Worm (Caenorhabditis elegans): ENCODE measurements around the gene Y41G9A.5.

Y41G9A.5 gene

ce11 chrX:2946508-2947005 is at the start of gene Y41G9A.5, which contains the start of gene Y41G9A.10:
Y41G9A.5 (plus strand) TSS chrX:2946667.
Y41G9A.10 (minus strand) TSS chrX:2946558.
- no peak for TF ChIP-seq dao-5 (tag; optimal IDR thresholded peaks at IDR 0.05)

ce11 chrX:2898256-2898655 is 48.2 kb upstream of the Y41G9A.5 start, which contains the start of gene F52B10.3:
F52B10.3 (minus strand) TSS chrX:2898356.
- TF ChIP-seq W03F9.2 (tag; optimal IDR thresholded peaks at IDR 0.05) (no peak), him-1 (tag; optimal IDR thresholded peaks at IDR 0.05) (no peak), dao-5 (tag; optimal IDR thresholded peaks at IDR 0.05) (no peak)

- TF ChIP-seq him-1 (tag; optimal IDR thresholded peaks at IDR 0.05): no peak
- TF ChIP-seq dao-5 (tag; optimal IDR thresholded peaks at IDR 0.05): no peak
- no peak for TF ChIP-seq W03F9.2 (tag; optimal IDR thresholded peaks at IDR 0.05)
Measured at ce11 chrX:2900897-2901496, 45.5 kb upstream of the Y41G9A.5 start.

- no peak for TF ChIP-seq dao-5 (tag; optimal IDR thresholded peaks at IDR 0.05)
- TF ChIP-seq W03F9.2 (tag; optimal IDR thresholded peaks at IDR 0.05): no peak
- no peak for TF ChIP-seq him-1 (tag; optimal IDR thresholded peaks at IDR 0.05)
Measured at ce11 chrX:2902854-2903253, 43.6 kb upstream of the Y41G9A.5 start.

ce11 chrX:2903715-2904419 is 42.6 kb upstream of the Y41G9A.5 start:
- TF ChIP-seq W03F9.2 (tag; optimal IDR thresholded peaks at IDR 0.05) (no peak), dao-5 (tag; optimal IDR thresholded peaks at IDR 0.05) (no peak), him-1 (tag; optimal IDR thresholded peaks at IDR 0.05) (no peak)

- TF ChIP-seq dao-5 (tag; optimal IDR thresholded peaks at IDR 0.05): no peak
- TF ChIP-seq W03F9.2 (tag; optimal IDR thresholded peaks at IDR 0.05): no peak
- TF ChIP-seq him-1 (tag; optimal IDR thresholded peaks at IDR 0.05): no peak
Measured at ce11 chrX:2906062-2906732, 40.3 kb upstream of the Y41G9A.5 start.

- TF ChIP-seq him-1 (tag; optimal IDR thresholded peaks at IDR 0.05) (no peak), W03F9.2 (tag; optimal IDR thresholded peaks at IDR 0.05) (no peak), dao-5 (tag; optimal IDR thresholded peaks at IDR 0.05) (no peak)
Measured at ce11 chrX:2907296-2907873, 39.1 kb upstream of the Y41G9A.5 start.

- TF ChIP-seq him-1 (tag; optimal IDR thresholded peaks at IDR 0.05): no peak
- TF ChIP-seq dao-5 (tag; optimal IDR thresholded peaks at IDR 0.05): no peak
- no peak for TF ChIP-seq W03F9.2 (tag; optimal IDR thresholded peaks at IDR 0.05)
Measured at ce11 chrX:2909227-2909626, 37.2 kb upstream of the Y41G9A.5 start, which contains the start of gene nmy-1. nmy-1 (plus strand) TSS chrX:2909527.

ce11 chrX:2912689-2913088 is 33.8 kb upstream of the Y41G9A.5 start:
- TF ChIP-seq him-1 (tag; optimal IDR thresholded peaks at IDR 0.05) (no peak), dao-5 (tag; optimal IDR thresholded peaks at IDR 0.05) (no peak), W03F9.2 (tag; optimal IDR thresholded peaks at IDR 0.05) (no peak)

- TF ChIP-seq W03F9.2 (tag; optimal IDR thresholded peaks at IDR 0.05) (no peak), him-1 (tag; optimal IDR thresholded peaks at IDR 0.05) (no peak), dao-5 (tag; optimal IDR thresholded peaks at IDR 0.05) (no peak)
Measured at ce11 chrX:2919488-2919887, 27.0 kb upstream of the Y41G9A.5 start.

ce11 chrX:2920456-2920855 is 26.0 kb upstream of the Y41G9A.5 start:
- TF ChIP-seq dao-5 (tag; optimal IDR thresholded peaks at IDR 0.05): no peak
- no peak for TF ChIP-seq him-1 (tag; optimal IDR thresholded peaks at IDR 0.05)

- TF ChIP-seq dao-5 (tag; optimal IDR thresholded peaks at IDR 0.05) (no peak), him-1 (tag; optimal IDR thresholded peaks at IDR 0.05) (no peak), W03F9.2 (tag; optimal IDR thresholded peaks at IDR 0.05) (no peak)
Measured at ce11 chrX:2921737-2922136, 24.7 kb upstream of the Y41G9A.5 start.

- TF ChIP-seq W03F9.2 (tag; optimal IDR thresholded peaks at IDR 0.05): no peak
- TF ChIP-seq him-1 (tag; optimal IDR thresholded peaks at IDR 0.05): no peak
- no peak for TF ChIP-seq dao-5 (tag; optimal IDR thresholded peaks at IDR 0.05)
Measured at ce11 chrX:2922602-2923203, 23.8 kb upstream of the Y41G9A.5 start.

Data from whole organism, L4/young adult.